Worm (Caenorhabditis elegans) whole organism, L4 larva: ENCODE measurements around the gene ZC412.3.

Experiments
- F44E2.7 ChIP-seq: fragments of 200-800 bp; sonication (Bioruptor generic); IDR thresholded peaks from 2 replicates; pipeline ENCODE4 v2.1.2; 2022; ENCODE audit warnings: missing genetic modification characterization, missing compliant biosample characterization
- ZK546.5 ChIP-seq, 2 experiments: sonication (generic microtip); optimal IDR thresholded peaks; 2 replicates each; lab custom pipeline; 2017; ENCODE audit warnings: missing biosample characterization in 2 of 2, missing genetic modification characterization in 2 of 2
- ama-1 ChIP-seq: fragments of 150-350 bp; optimal IDR thresholded peaks from 2 replicates; lab custom pipeline; 2014; ENCODE audit warnings: inconsistent platforms, mixed read lengths
- ctbp-1 ChIP-seq: fragments of 200-800 bp; sonication (Bioruptor generic); IDR thresholded peaks from 2 replicates; pipeline ENCODE4 v1.3.6; 2022; ENCODE audit warnings: missing genetic modification reagents, missing genetic modification characterization, missing compliant biosample characterization
- dpl-1 ChIP-seq: fragments of 150-350 bp; optimal IDR thresholded peaks from 2 replicates; lab custom pipeline; 2014; ENCODE audit warnings: missing biosample characterization, missing genetic modification reagents, missing genetic modification characterization
- egl-43 ChIP-seq: fragments of 200-800 bp; sonication (Bioruptor generic); IDR thresholded peaks from 2 replicates; pipeline ENCODE4 v1.3.6; 2022; ENCODE audit warnings: missing genetic modification reagents, missing genetic modification characterization, missing compliant biosample characterization
- fos-1 ChIP-seq: fragments of 150-350 bp; optimal IDR thresholded peaks from 2 replicates; lab custom pipeline; 2014; ENCODE audit warnings: missing biosample characterization, missing genetic modification characterization
- jun-1 ChIP-seq: fragments of 150-350 bp; optimal IDR thresholded peaks from 2 replicates; lab custom pipeline; 2014; ENCODE audit warnings: missing biosample characterization, missing genetic modification reagents, missing genetic modification characterization
- lin-13 ChIP-seq: fragments of 150-350 bp; optimal IDR thresholded peaks from 2 replicates; lab custom pipeline; 2014; ENCODE audit warnings: missing biosample characterization, missing genetic modification reagents, missing genetic modification characterization
- lir-3 ChIP-seq: sonication (generic microtip); optimal IDR thresholded peaks from 2 replicates; lab custom pipeline; 2016; ENCODE audit warnings: mild to moderate bottlenecking, missing genetic modification characterization, missing compliant biosample characterization
- nhr-11 ChIP-seq: fragments of 150-350 bp; optimal IDR thresholded peaks from 2 replicates; lab custom pipeline; 2014; ENCODE audit warnings: missing biosample characterization, missing genetic modification characterization
- nhr-28 ChIP-seq: fragments of 150-350 bp; optimal IDR thresholded peaks from 2 replicates; lab custom pipeline; 2014; ENCODE audit warnings: missing biosample characterization, missing genetic modification characterization

- no peak for TF ChIP-seq nhr-11
- no peak for TF ChIP-seq egl-43
- no peak for TF ChIP-seq dpl-1 (GFP tag; lab: Kevin White, UChicago)
- TF ChIP-seq F44E2.7 (GFP tag; lab: Robert Waterston, UW), result no peak
- no peak for TF ChIP-seq ZK546.5 (tag; optimal IDR thresholded peaks at IDR 0.05; lab: Kevin White, UChicago)
- no peak for TF ChIP-seq fos-1
- TF ChIP-seq lin-13 (GFP tag; lab: Kevin White, UChicago), result no peak
- TF ChIP-seq ama-1 (lab: Kevin White, UChicago), result no peak
- TF ChIP-seq ctbp-1, result no peak
- TF ChIP-seq lir-3 (tag; lab: Kevin White, UChicago), result no peak
- TF ChIP-seq jun-1 (tag; lab: Kevin White, UChicago), result no peak
- no peak for TF ChIP-seq nhr-28
Measured at ce11 chrV:14852620-14853019, 18.7 kb downstream of the ZC412.3 start.
